Worm (Caenorhabditis elegans): ENCODE measurements around the gene marg-1.
A peak's percentile ranks its signal among the peaks of the same experiment; 100 is the strongest.

Gene marg-1

DNA sequence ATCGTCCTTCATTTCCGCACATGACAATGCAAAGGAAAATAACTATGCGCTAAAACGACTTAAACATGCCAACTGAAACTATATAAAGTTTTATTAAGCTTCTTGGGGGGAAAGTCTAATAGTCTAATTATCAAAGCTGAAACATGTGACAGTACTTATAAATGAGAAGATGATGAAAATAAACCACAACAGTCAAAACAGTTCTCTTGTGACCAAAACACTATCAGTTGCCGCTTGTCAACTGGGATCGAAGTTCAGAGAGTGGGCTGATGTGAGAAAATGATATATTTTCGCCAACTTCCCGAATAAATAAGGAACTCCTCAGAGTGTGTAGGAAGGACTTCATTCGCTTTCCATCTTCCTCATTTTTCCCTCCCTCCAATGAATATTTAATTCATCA is 41.1 kb upstream of the marg-1 start:
- TF ChIP-seq nhr-237 (tag; optimal IDR thresholded peaks at IDR 0.05) (no peak), F10B5.3 (tag; optimal IDR thresholded peaks at IDR 0.05) (no peak), dmd-8 (GFP tag; IDR thresholded peaks at IDR 0.05) (no peak), hlh-11 (tag; optimal IDR thresholded peaks at IDR 0.05) (peak; percentile 44), unc-39 (tag; optimal IDR thresholded peaks at IDR 0.05) (no peak), daf-16 (GFP tag; optimal IDR thresholded peaks at IDR 0.05) (no peak), daf-16 (tag; optimal IDR thresholded peaks at IDR 0.05) (peak; percentile 79), unc-62 (GFP tag; optimal IDR thresholded peaks at IDR 0.05 in 1 of 2) (peak in 1 of 2 experiments; percentile 54), unc-62 (tag; optimal IDR thresholded peaks at IDR 0.05) (no peak), zfp-2 (tag; optimal IDR thresholded peaks at IDR 0.05) (no peak), Y5F2A.4 (GFP tag; optimal IDR thresholded peaks at IDR 0.05) (no peak), dmd-6 (GFP tag; IDR thresholded peaks at IDR 0.05) (peak; percentile 50; the same call in 1 of the 2 replicates), hlh-30 (tag; optimal IDR thresholded peaks at IDR 0.05; ENCODE audit: insufficient read depth) (peak; percentile 52), F37D6.2 (tag; optimal IDR thresholded peaks at IDR 0.05) (no peak), lin-39 (tag; optimal IDR thresholded peaks at IDR 0.05) (no peak), T20F7.1 (GFP tag; optimal IDR thresholded peaks at IDR 0.05) (peak; percentile 24), F44E2.7 (GFP tag; IDR thresholded peaks at IDR 0.05) (no peak), T26A8.4 (GFP tag; IDR thresholded peaks at IDR 0.05) (no peak), duxl-1 (tag; optimal IDR thresholded peaks at IDR 0.05; ENCODE audit: poor library complexity) (no peak), mdl-1 (tag; optimal IDR thresholded peaks at IDR 0.05) (peak in 1 of 2 experiments; percentile 42), dpl-1 (GFP tag; optimal IDR thresholded peaks at IDR 0.05) (no peak), daf-19 (GFP tag; conservative IDR thresholded peaks at IDR 0.05) (no peak), aly-2 (tag; optimal IDR thresholded peaks at IDR 0.05) (no peak), nhr-77 (tag; optimal IDR thresholded peaks at IDR 0.05) (peak; percentile 36), dve-1 (tag; optimal IDR thresholded peaks at IDR 0.05; ENCODE audit: insufficient read depth) (peak; percentile 71), lim-7 (GFP tag; IDR thresholded peaks at IDR 0.05) (no peak), nhr-28 (tag; optimal IDR thresholded peaks at IDR 0.05) (peak; percentile 58), lin-13 (GFP tag; optimal IDR thresholded peaks at IDR 0.05) (no peak), php-3 (GFP tag; IDR thresholded peaks at IDR 0.05) (peak; percentile 67; the same call in 1 of the 2 replicates), tra-1 (GFP tag; IDR thresholded peaks at IDR 0.05) (no peak), vab-7 (GFP tag; IDR thresholded peaks at IDR 0.05) (no peak), Y105C5A.15 (GFP tag; IDR thresholded peaks at IDR 0.05) (no peak), D1046.2 (GFP tag; IDR thresholded peaks at IDR 0.05) (no peak), lir-3 (tag; optimal IDR thresholded peaks at IDR 0.05) (no peak), set-16 (GFP tag; IDR thresholded peaks at IDR 0.05) (no peak), nhr-102 (tag; optimal IDR thresholded peaks at IDR 0.05) (peak; percentile 25), zip-11 (GFP tag; IDR thresholded peaks at IDR 0.05) (no peak), nhr-11 (tag; optimal IDR thresholded peaks at IDR 0.05) (no peak), pqm-1 (tag; optimal IDR thresholded peaks at IDR 0.05) (no peak), ztf-7 (tag; optimal IDR thresholded peaks at IDR 0.05) (no peak), egl-27 (tag; optimal IDR thresholded peaks at IDR 0.05) (no peak), mxl-2 (GFP tag; conservative IDR thresholded peaks at IDR 0.05) (no peak), skn-1 (tag; optimal IDR thresholded peaks at IDR 0.05) (no peak)

DNA sequence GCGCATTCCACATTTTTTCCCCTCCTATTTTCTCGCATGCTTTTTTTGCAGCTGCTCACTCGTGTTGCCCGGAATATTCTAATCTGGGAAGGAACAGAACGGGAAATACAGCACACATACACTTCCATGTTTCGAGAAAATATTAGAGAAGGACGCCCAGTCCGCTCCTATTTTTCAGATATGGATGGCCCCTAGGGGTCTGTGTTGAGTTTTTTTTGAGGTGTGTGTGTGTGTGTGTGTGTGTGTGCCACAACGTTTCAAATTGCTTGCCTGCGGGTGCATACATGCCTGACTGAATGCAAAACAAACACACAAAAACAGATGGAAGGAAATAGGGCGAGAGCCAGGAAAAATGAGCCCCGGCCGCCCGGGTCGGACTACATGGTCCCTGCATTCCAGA is 40.7 kb upstream of the marg-1 start:
- TF ChIP-seq Y5F2A.4 (GFP tag; optimal IDR thresholded peaks at IDR 0.05): peak; percentile 38
- TF ChIP-seq ceh-62 (tag; optimal IDR thresholded peaks at IDR 0.05): no peak
- TF ChIP-seq mep-1 (tag; optimal IDR thresholded peaks at IDR 0.05): no peak
- TF ChIP-seq hmg-1.1 (GFP tag; IDR thresholded peaks at IDR 0.05): no peak
- no peak for TF ChIP-seq lin-13 (GFP tag; optimal IDR thresholded peaks at IDR 0.05)
- 0 out of 2 replicates have a peak, but pooled peaks have one; percentile 28 for TF ChIP-seq egl-43 (GFP tag; IDR thresholded peaks at IDR 0.05)
- TF ChIP-seq ceh-32 (tag; optimal IDR thresholded peaks at IDR 0.05; ENCODE audit: poor library complexity): no peak
- no peak for TF ChIP-seq saeg-2 (GFP tag; IDR thresholded peaks at IDR 0.05)
- TF ChIP-seq jun-1 (tag; optimal IDR thresholded peaks at IDR 0.05): no peak
- no peak for TF ChIP-seq snpc-1.2 (GFP tag; IDR thresholded peaks at IDR 0.05)
- TF ChIP-seq nhr-41 (GFP tag; IDR thresholded peaks at IDR 0.05): no peak
- peak in 1 of 2 experiments; percentile 33 for TF ChIP-seq unc-62 (GFP tag; optimal IDR thresholded peaks at IDR 0.05 in 1 of 2)
- TF ChIP-seq unc-62 (tag; optimal IDR thresholded peaks at IDR 0.05): no peak
- peak; percentile 93 for TF ChIP-seq aha-1 (tag)
- TF ChIP-seq mes-2 (tag; optimal IDR thresholded peaks at IDR 0.05; ENCODE audit: poor library complexity, severe bottlenecking): peak; percentile 19
- TF ChIP-seq spr-1 (tag; optimal IDR thresholded peaks at IDR 0.05): no peak
